Fruit fly (Drosophila melanogaster) whole organism, adult: ENCODE data around the gene psh.

Source experiments
- CG11617 ChIP-seq: fragments of 200-800 bp; sonication (Bioruptor generic); optimal IDR thresholded peaks from 2 replicates; lab custom pipeline; 2017; ENCODE audit warnings: mild to moderate bottlenecking, missing biosample characterization, missing genetic modification reagents, missing genetic modification characterization
- CG12768 ChIP-seq: fragments of 200-800 bp; sonication (Bioruptor generic); optimal IDR thresholded peaks from 2 replicates; lab custom pipeline; 2017; ENCODE audit warnings: missing biosample characterization, missing genetic modification characterization, mild to moderate bottlenecking, moderate library complexity, missing genetic modification reagents
- CG14711 ChIP-seq: fragments of 200-800 bp; sonication (Bioruptor generic); optimal IDR thresholded peaks from 2 replicates; lab custom pipeline; 2018; ENCODE audit warnings: missing biosample characterization, mild to moderate bottlenecking, missing genetic modification characterization, moderate library complexity
- CG1620 ChIP-seq: fragments of 200-800 bp; sonication (Bioruptor generic); optimal IDR thresholded peaks from 2 replicates; lab custom pipeline; 2016; ENCODE audit warnings: missing biosample characterization, missing genetic modification characterization
- CG33017 ChIP-seq: fragments of 200-800 bp; sonication (Bioruptor generic); optimal IDR thresholded peaks from 2 replicates; lab custom pipeline; 2018; ENCODE audit warnings: missing biosample characterization, mild to moderate bottlenecking, missing genetic modification characterization, moderate library complexity
- CG5204 ChIP-seq: fragments of 200-800 bp; sonication (Bioruptor generic); optimal IDR thresholded peaks from 2 replicates; lab custom pipeline; 2016; ENCODE audit warnings: missing biosample characterization, missing genetic modification characterization
- CG7045 ChIP-seq: fragments of 200-800 bp; sonication (Bioruptor generic); optimal IDR thresholded peaks from 2 replicates; lab custom pipeline; 2017; ENCODE audit warnings: missing biosample characterization, mild to moderate bottlenecking, missing genetic modification characterization
- CG7101 ChIP-seq: fragments of 200-800 bp; sonication (Bioruptor generic); optimal IDR thresholded peaks from 2 replicates; lab custom pipeline; 2018; ENCODE audit warnings: missing biosample characterization, mild to moderate bottlenecking, missing genetic modification characterization, moderate library complexity
- Clk ChIP-seq: fragments of 200-800 bp; sonication (Bioruptor generic); optimal IDR thresholded peaks from 2 replicates; lab custom pipeline; 2017; ENCODE audit warnings: missing biosample characterization, missing genetic modification characterization
- Crg-1 ChIP-seq: fragments of 200-800 bp; sonication (Bioruptor generic); optimal IDR thresholded peaks from 2 replicates; lab custom pipeline; 2016; ENCODE audit warnings: missing biosample characterization, missing genetic modification characterization
- Hr96 ChIP-seq: fragments of 200-800 bp; sonication (Bioruptor generic); optimal IDR thresholded peaks from 2 replicates; lab custom pipeline; 2016; ENCODE audit warnings: missing biosample characterization, missing genetic modification characterization
- Mnt ChIP-seq: fragments of 200-800 bp; sonication (Bioruptor generic); optimal IDR thresholded peaks from 2 replicates; lab custom pipeline; 2016; ENCODE audit warnings: missing biosample characterization, mild to moderate bottlenecking, missing genetic modification characterization
- bab1 ChIP-seq: fragments of 200-800 bp; sonication (Bioruptor generic); optimal IDR thresholded peaks from 3 replicates; lab custom pipeline; 2019; ENCODE audit warnings: missing biosample characterization, mild to moderate bottlenecking, missing genetic modification characterization, moderate library complexity
- cic ChIP-seq: fragments of 200-800 bp; sonication (Bioruptor generic); optimal IDR thresholded peaks from 2 replicates; lab custom pipeline; 2017; ENCODE audit warnings: missing biosample characterization, mild to moderate bottlenecking, missing genetic modification characterization, moderate library complexity
- cnc ChIP-seq, 2 experiments: fragments of >200 bp; optimal IDR thresholded peaks; 2 replicates each; lab custom pipeline; 2017
- kay ChIP-seq: fragments of 200-800 bp; sonication (Bioruptor generic); peaks from one replicate; lab custom pipeline; 2016; ENCODE audit warnings: missing biosample characterization, missing genetic modification characterization, borderline replicate concordance
- ovo ChIP-seq: fragments of 200-800 bp; sonication (Bioruptor generic); optimal IDR thresholded peaks from 2 replicates; lab custom pipeline; 2016; ENCODE audit warnings: missing biosample characterization, missing genetic modification characterization
- pad ChIP-seq: fragments of 200-800 bp; sonication (Bioruptor generic); optimal IDR thresholded peaks from 3 replicates; lab custom pipeline; 2017; ENCODE audit warnings: missing biosample characterization, missing genetic modification characterization, mild to moderate bottlenecking, moderate library complexity, missing genetic modification reagents
- tj ChIP-seq: fragments of 200-800 bp; sonication (Bioruptor generic); optimal IDR thresholded peaks from 3 replicates; lab custom pipeline; 2017; ENCODE audit warnings: missing biosample characterization, mild to moderate bottlenecking, missing genetic modification characterization, moderate library complexity
- toe ChIP-seq: fragments of 200-800 bp; sonication (Bioruptor generic); optimal IDR thresholded peaks from 2 replicates; lab custom pipeline; 2016; ENCODE audit warnings: missing biosample characterization, missing genetic modification characterization

psh gene

DNA sequence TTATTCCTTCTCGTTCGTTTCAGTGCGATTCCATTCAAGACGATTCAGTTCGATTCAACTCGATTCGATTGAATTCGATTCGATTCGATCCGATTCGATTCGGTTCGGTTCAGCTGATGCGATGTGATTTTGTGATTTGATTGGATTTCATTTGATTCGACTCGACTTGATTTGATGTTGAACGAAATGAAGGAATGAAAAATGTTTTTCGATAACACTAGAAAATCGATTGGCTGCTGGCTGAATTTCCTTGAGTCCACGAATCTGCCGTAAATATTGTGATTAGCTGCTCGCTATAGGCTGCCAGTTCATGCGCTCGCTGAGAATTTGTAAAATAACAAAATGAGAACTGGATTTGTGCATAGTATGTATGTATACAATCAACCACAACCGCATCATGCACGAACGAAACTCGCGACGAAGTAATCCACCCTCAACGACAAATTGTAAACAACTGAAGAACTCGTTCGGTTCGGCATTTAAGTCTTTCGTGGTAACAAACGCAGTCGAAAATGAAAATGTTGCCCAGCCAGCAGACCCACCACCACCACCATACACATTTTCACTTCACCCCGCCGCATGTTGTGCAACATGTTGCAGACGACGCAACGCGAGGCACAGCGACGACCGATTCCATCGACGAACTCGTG is 18.4 kb upstream of the psh start, which contains the start of gene Wnt5:
Wnt5 (minus strand) TSS at position 458 of the 650 bp plus-strand sequence.
- TF ChIP-seq toe (GFP tag; lab: Kevin White, UChicago) (no peak), pad (GFP tag; lab: Kevin White, UChicago) (peak; percentile 62)

DNA sequence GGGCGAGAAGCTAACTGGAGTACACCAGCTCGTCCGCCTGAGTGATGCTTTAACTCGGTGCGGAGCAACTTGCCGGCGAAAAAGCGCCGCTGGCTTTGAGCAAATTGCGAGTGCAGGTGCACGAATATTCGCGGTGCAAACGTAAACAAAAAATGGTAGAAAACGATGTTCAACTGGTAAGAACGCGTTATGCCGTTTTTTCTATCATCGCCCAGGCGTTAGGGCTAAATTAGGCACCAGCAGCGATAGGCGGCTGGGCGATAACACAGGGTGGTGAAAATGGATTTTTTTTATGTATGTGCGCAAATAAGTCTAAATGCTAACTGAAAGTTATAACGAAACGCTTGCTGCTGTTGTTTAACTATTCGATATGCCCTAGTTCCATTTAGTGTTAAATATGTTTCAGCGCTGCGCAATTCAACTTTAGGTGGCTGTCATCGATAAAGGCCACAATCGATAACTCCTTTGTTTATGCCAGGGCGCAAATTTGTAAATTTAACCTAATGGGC is 13.0 kb upstream of the psh start, which contains the start of the genes Pgant7 and Xrcc2:
Pgant7 (minus strand) TSS at position 308 of the 509 bp plus-strand sequence.
Xrcc2 (plus strand) TSS at position 449 of the 509 bp plus-strand sequence.
- TF ChIP-seq Crg-1 (no peak), ovo (GFP tag; lab: Kevin White, UChicago) (no peak), Mnt (GFP tag; lab: Kevin White, UChicago) (peak; percentile 25), toe (GFP tag; lab: Kevin White, UChicago) (no peak), tj (GFP tag; lab: Kevin White, UChicago) (peak; percentile 83), bab1 (GFP tag; lab: Kevin White, UChicago) (peak; percentile 6)

DNA sequence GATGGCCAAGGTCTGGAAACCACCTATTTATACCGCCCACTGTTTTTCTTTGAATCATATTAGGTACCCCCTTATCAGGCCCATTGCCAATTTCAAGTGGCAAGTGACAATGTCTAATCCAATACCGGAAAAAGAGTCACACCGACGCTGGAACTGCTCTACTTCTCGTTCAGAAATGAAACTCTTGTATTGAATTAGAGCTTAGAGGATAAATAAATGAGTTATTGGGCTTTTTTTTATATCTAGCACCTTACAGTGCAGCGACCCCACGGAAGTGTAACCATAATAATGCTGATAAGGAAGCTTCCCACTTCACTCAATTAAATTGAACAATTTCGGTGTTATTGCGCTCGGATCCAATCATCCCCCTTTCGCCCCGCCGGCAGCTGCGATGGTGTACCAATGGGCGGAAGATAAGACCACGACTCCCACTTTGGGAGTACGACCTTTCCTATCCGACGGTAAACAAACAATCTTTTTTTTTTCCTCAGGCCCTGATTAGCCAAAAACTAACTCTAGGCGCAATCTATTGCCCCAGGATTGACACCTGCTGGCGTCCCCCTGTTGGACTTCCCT is 7.5 kb upstream of the psh start, which contains the start of gene CG15043:
CG15043 (minus strand) TSS at position 4 of the 576 bp plus-strand sequence.
- TF ChIP-seq CG14711 (peak; percentile 48), CG7101 (peak; percentile 58), kay (no peak), pad (GFP tag; lab: Kevin White, UChicago) (peak; percentile 28)

DNA sequence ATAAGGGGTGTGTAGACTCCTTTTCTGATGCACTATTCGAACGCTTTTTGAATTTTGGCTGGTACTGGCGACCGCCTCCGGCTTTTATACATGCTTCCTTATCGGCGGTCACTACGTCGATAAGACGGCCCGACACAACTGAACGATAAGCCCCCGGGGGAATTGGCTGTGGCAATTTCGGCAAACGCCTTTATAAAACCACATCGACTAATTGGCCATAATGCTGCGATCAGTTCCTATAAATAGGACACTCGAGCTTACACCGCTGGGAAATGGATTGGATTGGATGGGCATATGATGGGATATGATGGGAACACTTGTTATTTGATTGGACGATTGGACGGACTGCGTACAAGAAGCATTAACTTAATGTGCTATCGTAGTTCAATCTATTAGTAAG is 5.2 kb upstream of the psh start, which contains the start of gene CG15044:
CG15044 (minus strand) TSS at position 66 of the 400 bp plus-strand sequence.
- TF ChIP-seq CG7045 (no peak), kay (no peak), Hr96 (GFP tag; lab: Kevin White, UChicago) (no peak), CG7101 (no peak), CG14711 (no peak), Crg-1 (no peak), CG11617 (GFP tag; lab: Kevin White, UChicago) (no peak), tj (GFP tag; lab: Kevin White, UChicago) (no peak), Clk (GFP tag; lab: Kevin White, UChicago) (no peak)

DNA sequence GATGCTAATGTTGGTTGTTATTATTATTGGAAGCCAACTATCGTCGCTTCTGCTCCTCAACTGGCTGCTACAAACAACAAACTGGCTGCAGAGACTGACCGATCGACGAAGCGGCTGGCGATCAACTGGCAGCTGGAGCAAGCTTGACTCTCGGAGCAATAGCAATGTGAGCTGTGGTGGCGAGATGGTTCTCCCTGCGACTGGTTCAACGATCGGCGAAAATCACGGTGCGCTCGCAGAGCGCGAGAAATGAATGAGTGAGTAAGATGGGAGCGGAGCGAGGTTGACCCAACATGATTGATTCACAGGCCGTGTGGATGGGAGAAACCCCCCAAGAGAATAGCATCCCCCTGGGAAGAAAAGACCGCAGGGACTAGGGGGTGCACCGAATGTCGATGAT is 2.8 kb upstream of the psh start, which contains the start of gene CG15046:
CG15046 (minus strand) TSS at position 112 of the 400 bp plus-strand sequence.
- no peak for TF ChIP-seq tj (GFP tag; lab: Kevin White, UChicago)
- no peak for TF ChIP-seq CG5204 (GFP tag; lab: Kevin White, UChicago)
- no peak for TF ChIP-seq Hr96 (GFP tag; lab: Kevin White, UChicago)
- TF ChIP-seq CG14711, result no peak
- TF ChIP-seq CG11617 (GFP tag; lab: Kevin White, UChicago), result no peak
- TF ChIP-seq bab1 (GFP tag; lab: Kevin White, UChicago), result no peak
- TF ChIP-seq CG7045, result no peak
- no peak for TF ChIP-seq CG33017
- TF ChIP-seq CG7101, result no peak
- TF ChIP-seq cnc (optimal IDR thresholded peaks at IDR 0.05; lab: Kevin White, UChicago), result no peak
- no peak for TF ChIP-seq CG1620
- TF ChIP-seq kay, result no peak

DNA sequence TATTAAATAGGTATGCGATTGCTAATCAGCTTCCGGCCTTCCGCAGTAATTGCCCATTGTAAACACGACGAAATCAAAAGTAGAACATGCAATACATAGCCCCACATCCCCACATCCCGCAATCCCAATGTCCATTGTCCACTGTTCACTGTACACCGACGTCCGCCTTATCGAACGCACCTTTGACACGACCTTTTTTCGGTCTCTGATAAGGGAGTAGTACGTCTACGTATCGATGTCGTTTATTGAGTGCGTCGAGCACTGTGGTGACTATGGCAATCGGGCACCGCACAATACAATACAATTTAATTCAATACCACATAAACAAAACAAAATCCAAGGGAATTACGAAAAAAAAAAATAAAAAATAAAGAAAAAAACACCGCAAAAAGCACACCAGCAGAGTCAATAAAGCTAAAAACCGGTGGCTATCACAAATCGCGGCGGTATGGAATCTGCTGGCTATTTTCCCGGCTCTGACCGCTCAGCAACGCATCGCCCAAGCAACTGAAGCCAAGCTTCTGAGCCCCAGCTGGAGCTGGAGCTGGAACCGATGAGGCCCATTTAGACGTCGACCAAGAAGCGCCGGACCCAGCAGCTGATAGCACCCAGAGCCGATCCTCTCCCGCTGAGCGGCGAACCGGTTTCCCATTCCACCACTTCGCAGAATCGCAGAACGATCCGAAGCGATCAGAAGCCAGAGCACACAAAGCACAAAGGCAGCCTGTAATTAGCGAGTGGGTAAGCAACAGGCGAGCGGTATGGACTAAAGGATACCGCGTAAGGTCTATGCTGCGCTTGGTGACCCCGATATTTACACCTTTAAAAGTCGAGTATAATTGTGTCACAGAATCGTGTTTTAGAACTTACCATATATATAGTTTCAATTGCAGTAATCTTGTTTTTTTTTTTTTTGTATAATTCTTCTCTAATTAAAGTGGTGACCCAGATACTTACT is 3.2 kb downstream of the psh start, which contains the start of gene Hayan:
Hayan (minus strand) TSS at position 512 of the 958 bp plus-strand sequence.
- TF ChIP-seq tj (GFP tag; lab: Kevin White, UChicago) (no peak), CG11617 (GFP tag; lab: Kevin White, UChicago) (no peak), ovo (GFP tag; lab: Kevin White, UChicago) (no peak), CG1620 (no peak), pad (GFP tag; lab: Kevin White, UChicago) (no peak), Crg-1 (no peak), cnc (optimal IDR thresholded peaks at IDR 0.05; lab: Kevin White, UChicago) (no peak), cic (GFP tag; lab: Kevin White, UChicago) (no peak), CG5204 (GFP tag; lab: Kevin White, UChicago) (no peak), toe (GFP tag; lab: Kevin White, UChicago) (no peak), CG7045 (no peak), Clk (GFP tag; lab: Kevin White, UChicago) (no peak), CG14711 (no peak), kay (no peak), CG12768 (no peak), CG7101 (no peak), bab1 (GFP tag; lab: Kevin White, UChicago) (no peak)
